Fruit fly (Drosophila melanogaster) whole organism, embryonic: Measurements from ENCODE around the gene Moe.

Source experiments
- Adf1 ChIP-seq: fragments of 200-800 bp; sonication (Bioruptor generic); IDR thresholded peaks from 2 replicates; pipeline ENCODE4 v1.3.6; 2022; ENCODE audit warnings: missing biosample characterization, missing genetic modification characterization
- Aef1 ChIP-seq: fragments of 200-800 bp; sonication (Bioruptor generic); IDR thresholded peaks from 3 replicates; pipeline ENCODE4 v1.3.6; 2022; ENCODE audit warnings: missing biosample characterization, missing genetic modification characterization
- B-H2 ChIP-seq: fragments of 200-800 bp; sonication (Bioruptor generic); optimal IDR thresholded peaks from 2 replicates; lab custom pipeline; 2018; ENCODE audit warnings: missing biosample characterization, mild to moderate bottlenecking, missing genetic modification characterization
- CG10462 ChIP-seq: fragments of 200-800 bp; sonication (Bioruptor generic); optimal IDR thresholded peaks from 2 replicates; lab custom pipeline; 2016; ENCODE audit warnings: missing biosample characterization, missing genetic modification characterization
- CG10565 ChIP-seq: fragments of 200-800 bp; sonication (Bioruptor generic); optimal IDR thresholded peaks from 3 replicates; lab custom pipeline; 2016; ENCODE audit warnings: missing biosample characterization, mild to moderate bottlenecking, missing genetic modification characterization
- CG11504 ChIP-seq: fragments of 200-800 bp; sonication (Bioruptor generic); optimal IDR thresholded peaks from 3 replicates; lab custom pipeline; 2019; ENCODE audit warnings: missing biosample characterization, mild to moderate bottlenecking, missing genetic modification characterization, moderate library complexity
- CG11695 ChIP-seq: fragments of 200-800 bp; sonication (Bioruptor generic); IDR thresholded peaks from 3 replicates; pipeline ENCODE4 v1.3.6; 2022; ENCODE audit warnings: missing biosample characterization, missing genetic modification characterization
- CG13424 ChIP-seq: fragments of 200-800 bp; sonication (Bioruptor generic); optimal IDR thresholded peaks from 2 replicates; lab custom pipeline; 2019; ENCODE audit warnings: missing biosample characterization, mild to moderate bottlenecking, missing genetic modification characterization, moderate library complexity
- CG17568 ChIP-seq: fragments of 200-800 bp; sonication (Bioruptor generic); optimal IDR thresholded peaks from 2 replicates; lab custom pipeline; 2018; ENCODE audit warnings: missing biosample characterization, mild to moderate bottlenecking, missing genetic modification characterization, moderate library complexity
- CG18011 ChIP-seq: fragments of 200-800 bp; sonication (Bioruptor generic); optimal IDR thresholded peaks from 2 replicates; lab custom pipeline; 2017; ENCODE audit warnings: missing biosample characterization, missing genetic modification characterization, mild to moderate bottlenecking, moderate library complexity, missing genotype
- CG2116 ChIP-seq: fragments of 200-800 bp; sonication (Bioruptor generic); optimal IDR thresholded peaks from 3 replicates; lab custom pipeline; 2018; ENCODE audit warnings: missing biosample characterization, mild to moderate bottlenecking, missing genetic modification characterization
- CG30020 ChIP-seq: fragments of 200-800 bp; optimal IDR thresholded peaks from 2 replicates; lab custom pipeline; 2019; ENCODE audit warnings: missing biosample characterization, mild to moderate bottlenecking, missing genetic modification characterization, moderate library complexity
- CG3407 ChIP-seq: fragments of 200-800 bp; sonication (Bioruptor generic); optimal IDR thresholded peaks from 2 replicates; lab custom pipeline; 2018; ENCODE audit warnings: missing biosample characterization, mild to moderate bottlenecking, missing genetic modification characterization
- CG34376 ChIP-seq: fragments of 200-800 bp; sonication (Bioruptor generic); optimal IDR thresholded peaks from 2 replicates; lab custom pipeline; 2018; ENCODE audit warnings: missing biosample characterization, mild to moderate bottlenecking, missing genetic modification characterization
- CG3847 ChIP-seq: fragments of 200-800 bp; sonication (Bioruptor generic); IDR thresholded peaks from 2 replicates; pipeline ENCODE4 v1.3.6; 2022; ENCODE audit warnings: missing biosample characterization, missing genetic modification characterization
- CG6683 ChIP-seq: fragments of 200-800 bp; sonication (Bioruptor generic); optimal IDR thresholded peaks from 2 replicates; lab custom pipeline; 2017; ENCODE audit warnings: missing biosample characterization, mild to moderate bottlenecking, missing genetic modification characterization, missing genetic modification reagents
- CG8478 ChIP-seq: fragments of >200 bp; optimal IDR thresholded peaks from 2 replicates; lab custom pipeline; 2018
- CG8944 ChIP-seq: fragments of 200-800 bp; sonication (Bioruptor generic); optimal IDR thresholded peaks from 3 replicates; lab custom pipeline; 2016; ENCODE audit warnings: missing biosample characterization, missing genetic modification characterization
- Camta ChIP-seq: fragments of 200-800 bp; sonication (Bioruptor generic); optimal IDR thresholded peaks from 2 replicates; lab custom pipeline; 2016; ENCODE audit warnings: missing biosample characterization, missing genetic modification characterization
- CoRest ChIP-seq: fragments of 200-800 bp; sonication (Bioruptor generic); optimal IDR thresholded peaks from 3 replicates; lab custom pipeline; 2018; ENCODE audit warnings: missing biosample characterization, mild to moderate bottlenecking, missing genetic modification characterization, moderate library complexity
- D19A ChIP-seq: fragments of 200-800 bp; optimal IDR thresholded peaks from 3 replicates; lab custom pipeline; 2019; ENCODE audit warnings: missing biosample characterization, mild to moderate bottlenecking, missing genetic modification characterization, moderate library complexity
- Dip2 ChIP-seq: fragments of 200-800 bp; sonication (Bioruptor generic); IDR thresholded peaks from 2 replicates; pipeline ENCODE4 v1.3.6; 2022; ENCODE audit warnings: missing biosample characterization, missing genetic modification characterization
- Dref ChIP-seq: fragments of 200-800 bp; sonication (Bioruptor generic); IDR thresholded peaks from 2 replicates; pipeline ENCODE4 v1.3.6; 2022; ENCODE audit warnings: missing biosample characterization, missing genetic modification characterization
- Drgx ChIP-seq: fragments of 200-800 bp; sonication (Bioruptor generic); IDR thresholded peaks from 2 replicates; pipeline ENCODE4 v1.3.6; 2022; ENCODE audit warnings: missing biosample characterization, missing genetic modification characterization
- HLH4C ChIP-seq: fragments of 200-800 bp; sonication (Bioruptor generic); IDR thresholded peaks from 3 replicates; pipeline ENCODE4 v1.3.6; 2022; ENCODE audit warnings: missing biosample characterization, missing genetic modification characterization; ENCODE audit not compliant: partially characterized antibody
- Hmx ChIP-seq: fragments of 200-800 bp; sonication (Bioruptor generic); optimal IDR thresholded peaks from 2 replicates; lab custom pipeline; 2016; ENCODE audit warnings: missing biosample characterization, missing genetic modification characterization
- Max ChIP-seq: fragments of 200-800 bp; sonication (Bioruptor generic); optimal IDR thresholded peaks from 2 replicates; lab custom pipeline; 2016; ENCODE audit warnings: missing biosample characterization, mild to moderate bottlenecking, missing genetic modification characterization
- Poxn ChIP-seq: fragments of 200-800 bp; sonication (Bioruptor generic); IDR thresholded peaks from 2 replicates; pipeline ENCODE4 v1.3.6; 2022; ENCODE audit warnings: missing biosample characterization, missing genetic modification characterization
- Xbp1 ChIP-seq: fragments of 200-800 bp; sonication (Bioruptor generic); optimal IDR thresholded peaks from 3 replicates; lab custom pipeline; 2016; ENCODE audit warnings: missing biosample characterization, mild to moderate bottlenecking, missing genetic modification characterization
- Xrp1 ChIP-seq: fragments of 200-800 bp; sonication (Bioruptor generic); IDR thresholded peaks from 2 replicates; pipeline ENCODE4 v1.3.6; 2022; ENCODE audit warnings: missing biosample characterization, missing genetic modification characterization
- ab ChIP-seq: fragments of 200-800 bp; sonication (Bioruptor generic); optimal IDR thresholded peaks from 2 replicates; lab custom pipeline; 2016; ENCODE audit warnings: missing biosample characterization, missing genetic modification characterization
- al ChIP-seq: fragments of 200-800 bp; sonication (Bioruptor generic); IDR thresholded peaks from 2 replicates; pipeline ENCODE4 v1.3.6; 2022; ENCODE audit warnings: missing biosample characterization, missing genetic modification characterization
- cad ChIP-seq: fragments of >200 bp; optimal IDR thresholded peaks from 2 replicates; lab custom pipeline; 2017; ENCODE audit warnings: missing biosample characterization, missing genetic modification characterization
- chn ChIP-seq: fragments of 200-800 bp; sonication (Bioruptor generic); optimal IDR thresholded peaks from 2 replicates; lab custom pipeline; 2016; ENCODE audit warnings: missing biosample characterization, missing genetic modification characterization
- crc ChIP-seq: fragments of 200-800 bp; sonication (Bioruptor generic); optimal IDR thresholded peaks from 2 replicates; lab custom pipeline; 2016; ENCODE audit warnings: missing biosample characterization, missing genetic modification characterization
- croc ChIP-seq: fragments of 200-800 bp; sonication (Bioruptor generic); conservative IDR thresholded peaks from 3 replicates; pipeline ENCODE4 v1.3.6; 2022; ENCODE audit warnings: missing biosample characterization, missing genetic modification characterization
- crp ChIP-seq, 2 experiments: fragments of 200-800 bp; sonication (Bioruptor generic); optimal IDR thresholded peaks; 2 replicates in 1 of 2; 3 replicates in 1 of 2; lab custom pipeline; 2017; ENCODE audit warnings: missing biosample characterization in 2 of 2, missing genetic modification characterization in 2 of 2, mild to moderate bottlenecking in 1 of 2, moderate library complexity in 1 of 2
- dimm ChIP-seq: fragments of 200-800 bp; sonication (Bioruptor generic); IDR thresholded peaks from 2 replicates; pipeline ENCODE4 v1.3.6; 2022; ENCODE audit warnings: missing biosample characterization, missing genetic modification characterization
- dmrt11E ChIP-seq: fragments of 200-800 bp; sonication (Bioruptor generic); optimal IDR thresholded peaks from 3 replicates; lab custom pipeline; 2018; ENCODE audit warnings: missing biosample characterization, mild to moderate bottlenecking, missing genetic modification characterization, moderate library complexity
- gce ChIP-seq: fragments of 200-800 bp; sonication (Bioruptor generic); IDR thresholded peaks from 3 replicates; pipeline ENCODE4 v1.3.6; 2022; ENCODE audit warnings: missing biosample characterization, missing genetic modification characterization
- ham ChIP-seq: fragments of 200-800 bp; sonication (Bioruptor generic); IDR thresholded peaks from 2 replicates; pipeline ENCODE4 v1.3.6; 2022; ENCODE audit warnings: missing biosample characterization, missing genetic modification characterization
- kni ChIP-seq: fragments of 200-800 bp; sonication (Bioruptor generic); optimal IDR thresholded peaks from 3 replicates; lab custom pipeline; 2017; ENCODE audit warnings: mild to moderate bottlenecking, missing biosample characterization, missing genetic modification reagents, missing genetic modification characterization
- lab ChIP-seq: fragments of 200-800 bp; sonication (Bioruptor generic); optimal IDR thresholded peaks from 3 replicates; lab custom pipeline; 2017; ENCODE audit warnings: missing biosample characterization, missing genetic modification characterization, mild to moderate bottlenecking, moderate library complexity, missing genetic modification reagents
- nau ChIP-seq: fragments of 200-800 bp; sonication (Bioruptor generic); optimal IDR thresholded peaks from 3 replicates; lab custom pipeline; 2017; ENCODE audit warnings: missing biosample characterization, mild to moderate bottlenecking, missing genetic modification characterization, missing genetic modification reagents
- pho ChIP-seq: fragments of 200-800 bp; sonication (Bioruptor generic); optimal IDR thresholded peaks from 2 replicates; lab custom pipeline; 2016; ENCODE audit warnings: missing biosample characterization, missing genetic modification characterization
- pros ChIP-seq: fragments of 200-800 bp; sonication (Bioruptor generic); optimal IDR thresholded peaks from 3 replicates; lab custom pipeline; 2019; ENCODE audit warnings: missing biosample characterization, mild to moderate bottlenecking, missing genetic modification characterization, moderate library complexity
- rib ChIP-seq: fragments of 200-800 bp; sonication (Bioruptor generic); IDR thresholded peaks from 2 replicates; pipeline ENCODE4 v1.3.6; 2022; ENCODE audit warnings: missing biosample characterization, missing genetic modification characterization
- sc ChIP-seq, 3 experiments: fragments of >200 bp in 2 of 3; fragments of 200-800 bp in 1 of 3; sonication (Bioruptor generic) in 1 of 3; optimal IDR thresholded peaks; 2 replicates in 2 of 3; 3 replicates in 1 of 3; lab custom pipeline; 2017; ENCODE audit warnings: mild to moderate bottlenecking in 1 of 3, missing biosample characterization in 1 of 3, missing genetic modification characterization in 1 of 3, missing genetic modification reagents in 1 of 3
- scrt ChIP-seq: fragments of 200-800 bp; sonication (Bioruptor generic); optimal IDR thresholded peaks from 2 replicates; lab custom pipeline; 2018; ENCODE audit warnings: missing biosample characterization, mild to moderate bottlenecking, missing genetic modification characterization, moderate library complexity
- sd ChIP-seq: fragments of 200-800 bp; sonication (Bioruptor generic); optimal IDR thresholded peaks from 3 replicates; lab custom pipeline; 2018; ENCODE audit warnings: missing biosample characterization, mild to moderate bottlenecking, missing genetic modification characterization, moderate library complexity
- wor ChIP-seq: fragments of 200-800 bp; sonication (Bioruptor generic); IDR thresholded peaks from 2 replicates; pipeline ENCODE4 v1.3.6; 2022; ENCODE audit warnings: missing biosample characterization, missing genetic modification characterization

Moe gene

dm6 chrX:8896080-8896479, 2.1 kb downstream of the Moe start (continued):
- peak; percentile 95 for TF ChIP-seq CoRest (tag; lab: Kevin White, UChicago)
- peak; percentile 55 for TF ChIP-seq CG30020 (tag; lab: Kevin White, UChicago)
- peak; percentile 95 for TF ChIP-seq Xbp1
- TF ChIP-seq Adf1: peak; percentile 77
- TF ChIP-seq gce: peak; percentile 95
- peak; percentile 9 for TF ChIP-seq crc (GFP tag; lab: Kevin White, UChicago)
- TF ChIP-seq Hmx (GFP tag; lab: Kevin White, UChicago): peak; percentile 76
- TF ChIP-seq Dref (GFP tag; lab: Robert Waterston, UW): peak; percentile 41
- TF ChIP-seq CG8478 (lab: Kevin White, UChicago): no peak
- peak; percentile 55 for TF ChIP-seq Dip2 (GFP tag; lab: Robert Waterston, UW)
- TF ChIP-seq CG10462 (GFP tag; lab: Kevin White, UChicago): peak; percentile 88
- TF ChIP-seq CG8944 (GFP tag; lab: Kevin White, UChicago): peak; percentile 43
- TF ChIP-seq CG11504 (tag; lab: Kevin White, UChicago): peak; percentile 95
- peak; percentile 93 for TF ChIP-seq croc (GFP tag; lab: Robert Waterston, UW)
- peak; percentile 60 for TF ChIP-seq CG2116 (GFP tag; lab: Kevin White, UChicago)
- peak; percentile 82 for TF ChIP-seq Max (GFP tag; lab: Kevin White, UChicago)
- peak; percentile 84 for TF ChIP-seq dmrt11E
- TF ChIP-seq lab (GFP tag; lab: Kevin White, UChicago): peak; percentile 97
- no peak for TF ChIP-seq sc (optimal IDR thresholded peaks at IDR 0.05; lab: Kevin White, UChicago)
- TF ChIP-seq sc (GFP tag; optimal IDR thresholded peaks at IDR 0.05; lab: Kevin White, UChicago): peak; percentile 90
- peak; percentile 92 for TF ChIP-seq D19A (tag; lab: Kevin White, UChicago)
- TF ChIP-seq pho: peak; percentile 63
- TF ChIP-seq scrt (GFP tag; lab: Kevin White, UChicago): peak; percentile 88
- TF ChIP-seq Camta: peak; percentile 72
- peak; percentile 95 for TF ChIP-seq Aef1
- TF ChIP-seq CG10565: peak; percentile 55
- peak; percentile 54 for TF ChIP-seq kni (GFP tag; lab: Kevin White, UChicago)
- no peak for TF ChIP-seq HLH4C (GFP tag; lab: Robert Waterston, UW)
- peak; percentile 41 for TF ChIP-seq B-H2
- peak; percentile 82 for TF ChIP-seq chn
- TF ChIP-seq wor (GFP tag; lab: Robert Waterston, UW): peak; percentile 90
- TF ChIP-seq CG3407: peak; percentile 91
- peak; percentile 94 for TF ChIP-seq rib (GFP tag; lab: Robert Waterston, UW)
- TF ChIP-seq Poxn: peak; percentile 78
- TF ChIP-seq nau: peak; percentile 88
- peak; percentile 79 for TF ChIP-seq ham
- TF ChIP-seq dimm (GFP tag; lab: Robert Waterston, UW): peak; percentile 91
- peak; percentile 74 for TF ChIP-seq CG6683 (GFP tag; lab: Kevin White, UChicago)
- no peak for TF ChIP-seq cad
- peak; percentile 68 for TF ChIP-seq CG34376 (GFP tag; lab: Kevin White, UChicago)
- peak; percentile 72 for TF ChIP-seq CG18011 (GFP tag; lab: Kevin White, UChicago)
- peak; percentile 95 for TF ChIP-seq CG11695
- TF ChIP-seq CG17568 (GFP tag; lab: Kevin White, UChicago): peak; percentile 89
- TF ChIP-seq crp (GFP tag; optimal IDR thresholded peaks at IDR 0.05; lab: Kevin White, UChicago): peak in 1 of 2 experiments; percentile 50
- peak; percentile 97 for TF ChIP-seq Xrp1 (GFP tag; lab: Robert Waterston, UW)
- peak; percentile 95 for TF ChIP-seq CG13424 (tag; lab: Kevin White, UChicago)
- peak; percentile 97 for TF ChIP-seq Drgx
- TF ChIP-seq sd (tag; lab: Kevin White, UChicago): peak; percentile 82
- peak; percentile 94 for TF ChIP-seq al (GFP tag; lab: Robert Waterston, UW)
- peak; percentile 95 for TF ChIP-seq CG3847 (GFP tag; lab: Robert Waterston, UW)
- TF ChIP-seq pros (GFP tag; lab: Kevin White, UChicago): no peak
- TF ChIP-seq ab: peak; percentile 23
